Fruit fly (Drosophila melanogaster) whole organism, embryonic: ENCODE results near the gene f-cup.

Experiments used
- Adf1 ChIP-seq: fragments of 200-800 bp; sonication (Bioruptor generic); IDR thresholded peaks from 2 replicates; pipeline ENCODE4 v1.3.6; 2022; ENCODE audit warnings: missing biosample characterization, missing genetic modification characterization
- Atf6 ChIP-seq: fragments of 200-800 bp; sonication (Bioruptor generic); IDR thresholded peaks from 2 replicates; pipeline ENCODE4 v1.3.6; 2022; ENCODE audit warnings: missing biosample characterization, missing genetic modification characterization
- BEAF-32 ChIP-seq: fragments of 200-800 bp; sonication (Bioruptor generic); optimal IDR thresholded peaks from 3 replicates; lab custom pipeline; 2017; ENCODE audit warnings: missing biosample characterization, missing genetic modification characterization, mild to moderate bottlenecking, moderate library complexity, missing genetic modification reagents
- CG10147 ChIP-seq: fragments of 200-800 bp; sonication (Bioruptor generic); optimal IDR thresholded peaks from 2 replicates; lab custom pipeline; 2019; ENCODE audit warnings: missing biosample characterization, mild to moderate bottlenecking, missing genetic modification characterization, moderate library complexity
- CG10654 ChIP-seq: fragments of 200-800 bp; sonication (Bioruptor generic); optimal IDR thresholded peaks from 2 replicates; lab custom pipeline; 2016; ENCODE audit warnings: missing biosample characterization, missing genetic modification characterization
- CG11093 ChIP-seq: fragments of 200-800 bp; sonication (Bioruptor generic); IDR thresholded peaks from 3 replicates; pipeline ENCODE4 v1.3.6; 2022; ENCODE audit warnings: missing biosample characterization, missing genetic modification characterization
- CG11723 ChIP-seq: fragments of 200-800 bp; sonication (Bioruptor generic); optimal IDR thresholded peaks from 2 replicates; lab custom pipeline; 2017; ENCODE audit warnings: missing biosample characterization, mild to moderate bottlenecking, missing genetic modification characterization
- CG1602 ChIP-seq: fragments of 200-800 bp; sonication (Bioruptor generic); optimal IDR thresholded peaks from 3 replicates; lab custom pipeline; 2016; ENCODE audit warnings: missing biosample characterization, missing genetic modification characterization
- CG17359 ChIP-seq: fragments of 200-800 bp; sonication (Bioruptor generic); optimal IDR thresholded peaks from 3 replicates; lab custom pipeline; 2018; ENCODE audit warnings: missing biosample characterization, mild to moderate bottlenecking, missing genetic modification characterization, moderate library complexity
- CG17361 ChIP-seq: fragments of 200-800 bp; sonication (Bioruptor generic); IDR thresholded peaks from 3 replicates; pipeline ENCODE4 v1.3.6; 2022; ENCODE audit warnings: missing biosample characterization, missing genetic modification characterization
- CG18011 ChIP-seq: fragments of 200-800 bp; sonication (Bioruptor generic); optimal IDR thresholded peaks from 2 replicates; lab custom pipeline; 2017; ENCODE audit warnings: missing biosample characterization, missing genetic modification characterization, mild to moderate bottlenecking, moderate library complexity, missing genotype
- CG18619 ChIP-seq: fragments of 200-800 bp; sonication (Bioruptor generic); optimal IDR thresholded peaks from 3 replicates; lab custom pipeline; 2017; ENCODE audit warnings: missing biosample characterization, mild to moderate bottlenecking, missing genetic modification characterization
- CG18764 ChIP-seq: fragments of 200-800 bp; sonication (Bioruptor generic); optimal IDR thresholded peaks from 3 replicates; lab custom pipeline; 2016; ENCODE audit warnings: missing biosample characterization, missing genetic modification characterization
- CG30020 ChIP-seq: fragments of 200-800 bp; optimal IDR thresholded peaks from 2 replicates; lab custom pipeline; 2019; ENCODE audit warnings: missing biosample characterization, mild to moderate bottlenecking, missing genetic modification characterization, moderate library complexity
- CG3065 ChIP-seq: fragments of 200-800 bp; sonication (Bioruptor generic); optimal IDR thresholded peaks from 2 replicates; lab custom pipeline; 2016; ENCODE audit warnings: missing biosample characterization, missing genetic modification characterization
- CG33557 ChIP-seq: fragments of 200-800 bp; sonication (Bioruptor generic); optimal IDR thresholded peaks from 2 replicates; lab custom pipeline; 2019; ENCODE audit warnings: missing biosample characterization, mild to moderate bottlenecking, missing genetic modification characterization, moderate library complexity
- CG34224 ChIP-seq: fragments of 200-800 bp; sonication (Bioruptor generic); IDR thresholded peaks from 3 replicates; pipeline ENCODE4 v1.3.6; 2022; ENCODE audit warnings: missing biosample characterization, missing genetic modification characterization; ENCODE audit not compliant: partially characterized antibody
- CG4730 ChIP-seq: fragments of 200-800 bp; sonication (Bioruptor generic); IDR thresholded peaks from 2 replicates; pipeline ENCODE4 v1.3.6; 2022; ENCODE audit warnings: missing biosample characterization, missing genetic modification characterization
- CG5180 ChIP-seq: fragments of 200-800 bp; sonication (Bioruptor generic); optimal IDR thresholded peaks from 3 replicates; lab custom pipeline; 2017; ENCODE audit warnings: missing biosample characterization, missing genetic modification characterization, mild to moderate bottlenecking, moderate library complexity, missing genetic modification reagents
- CG6272 ChIP-seq: fragments of 200-800 bp; sonication (Bioruptor generic); IDR thresholded peaks from 2 replicates; pipeline ENCODE4 v1.3.6; 2022; ENCODE audit warnings: missing biosample characterization, missing genetic modification characterization
- CG7372 ChIP-seq: fragments of 200-800 bp; sonication (Bioruptor generic); IDR thresholded peaks from 2 replicates; pipeline ENCODE4 v1.3.6; 2022; ENCODE audit warnings: missing biosample characterization, missing genetic modification characterization
- CG7987 ChIP-seq: fragments of 200-800 bp; sonication (Bioruptor generic); optimal IDR thresholded peaks from 2 replicates; lab custom pipeline; 2018; ENCODE audit warnings: missing biosample characterization, mild to moderate bottlenecking, missing genetic modification characterization, moderate library complexity
- Ets65A ChIP-seq: fragments of 200-800 bp; sonication (Bioruptor generic); peaks from one replicate; lab custom pipeline; 2016; ENCODE audit warnings: missing biosample characterization, missing genetic modification characterization
- Fer2 ChIP-seq: fragments of 200-800 bp; sonication (Bioruptor generic); optimal IDR thresholded peaks from 2 replicates; lab custom pipeline; 2018; ENCODE audit warnings: missing biosample characterization, mild to moderate bottlenecking, missing genetic modification characterization, moderate library complexity
- HLH3B ChIP-seq: fragments of 200-800 bp; sonication (Bioruptor generic); IDR thresholded peaks from 2 replicates; pipeline ENCODE4 v1.3.6; 2022; ENCODE audit warnings: missing biosample characterization, missing genetic modification characterization
- HmgD ChIP-seq: fragments of 200-800 bp; sonication (Bioruptor generic); optimal IDR thresholded peaks from 3 replicates; lab custom pipeline; 2016; ENCODE audit warnings: missing biosample characterization, missing genetic modification characterization
- Hr39 ChIP-seq: fragments of >200 bp; optimal IDR thresholded peaks from 2 replicates; lab custom pipeline; 2017
- Max ChIP-seq: fragments of 200-800 bp; sonication (Bioruptor generic); optimal IDR thresholded peaks from 2 replicates; lab custom pipeline; 2016; ENCODE audit warnings: missing biosample characterization, mild to moderate bottlenecking, missing genetic modification characterization
- Mes4 ChIP-seq: fragments of 200-800 bp; sonication (Bioruptor generic); optimal IDR thresholded peaks from 2 replicates; lab custom pipeline; 2016; ENCODE audit warnings: missing biosample characterization, missing genetic modification characterization
- Spps ChIP-seq: fragments of 200-800 bp; sonication (Bioruptor generic); optimal IDR thresholded peaks from 2 replicates; lab custom pipeline; 2018; ENCODE audit warnings: missing biosample characterization, mild to moderate bottlenecking, missing genetic modification characterization
- Sry-β ChIP-seq: fragments of 200-800 bp; sonication (Bioruptor generic); optimal IDR thresholded peaks from 2 replicates; lab custom pipeline; 2018; ENCODE audit warnings: missing biosample characterization, mild to moderate bottlenecking, missing genetic modification characterization, moderate library complexity
- YL-1 ChIP-seq: fragments of 200-800 bp; sonication (Bioruptor generic); optimal IDR thresholded peaks from 3 replicates; lab custom pipeline; 2017; ENCODE audit warnings: missing biosample characterization, mild to moderate bottlenecking, missing genetic modification characterization
- aop ChIP-seq: fragments of 200-800 bp; sonication (Bioruptor generic); IDR thresholded peaks from 2 replicates; pipeline ENCODE4 v1.3.6; 2022; ENCODE audit warnings: missing biosample characterization, missing genetic modification characterization
- ara ChIP-seq: fragments of 200-800 bp; sonication (Bioruptor generic); IDR thresholded peaks from 2 replicates; pipeline ENCODE4 v1.3.6; 2022; ENCODE audit warnings: missing biosample characterization, missing genetic modification characterization
- bowl ChIP-seq: fragments of 200-800 bp; sonication (Bioruptor generic); IDR thresholded peaks from 2 replicates; pipeline ENCODE4 v1.3.6; 2022; ENCODE audit warnings: missing biosample characterization, missing genetic modification characterization
- cas ChIP-seq: fragments of 200-800 bp; sonication (Bioruptor generic); IDR thresholded peaks from 2 replicates; pipeline ENCODE4 v1.3.6; 2022; ENCODE audit warnings: missing biosample characterization, missing genetic modification characterization
- caup ChIP-seq: fragments of 200-800 bp; sonication (Bioruptor generic); optimal IDR thresholded peaks from 3 replicates; lab custom pipeline; 2017; ENCODE audit warnings: missing biosample characterization, mild to moderate bottlenecking, missing genetic modification characterization, moderate library complexity; ENCODE audit not compliant: severe bottlenecking
- cg ChIP-seq: fragments of 200-800 bp; sonication (Bioruptor generic); optimal IDR thresholded peaks from 3 replicates; lab custom pipeline; 2019; ENCODE audit warnings: missing biosample characterization, mild to moderate bottlenecking, missing genetic modification characterization, moderate library complexity
- crc ChIP-seq: fragments of 200-800 bp; sonication (Bioruptor generic); optimal IDR thresholded peaks from 2 replicates; lab custom pipeline; 2016; ENCODE audit warnings: missing biosample characterization, missing genetic modification characterization
- da ChIP-seq: fragments of 200-800 bp; sonication (Bioruptor generic); optimal IDR thresholded peaks from 2 replicates; lab custom pipeline; 2016; ENCODE audit warnings: missing biosample characterization, missing genetic modification characterization
- dmrt99B ChIP-seq: fragments of 200-800 bp; sonication (Bioruptor generic); optimal IDR thresholded peaks from 2 replicates; lab custom pipeline; 2018; ENCODE audit warnings: missing biosample characterization, mild to moderate bottlenecking, missing genetic modification characterization, moderate library complexity
- ems ChIP-seq: fragments of 200-800 bp; sonication (Bioruptor generic); optimal IDR thresholded peaks from 3 replicates; lab custom pipeline; 2016; ENCODE audit warnings: missing biosample characterization, missing genetic modification characterization
- fd102C ChIP-seq: fragments of 200-800 bp; sonication (Bioruptor generic); optimal IDR thresholded peaks from 2 replicates; lab custom pipeline; 2018; ENCODE audit warnings: missing biosample characterization, mild to moderate bottlenecking, missing genetic modification characterization, moderate library complexity
- gcm ChIP-seq: fragments of 200-800 bp; sonication (Bioruptor generic); optimal IDR thresholded peaks from 2 replicates; lab custom pipeline; 2019; ENCODE audit warnings: missing biosample characterization, mild to moderate bottlenecking, missing genetic modification characterization, moderate library complexity
- hb ChIP-seq: fragments of 200-800 bp; sonication (Bioruptor generic); IDR thresholded peaks from 3 replicates; pipeline ENCODE4 v1.3.6; 2022; ENCODE audit warnings: missing biosample characterization, missing genetic modification characterization; ENCODE audit not compliant: partially characterized antibody
- jing ChIP-seq: fragments of 200-800 bp; sonication (Bioruptor generic); optimal IDR thresholded peaks from 2 replicates; lab custom pipeline; 2018; ENCODE audit warnings: missing biosample characterization, mild to moderate bottlenecking, missing genetic modification characterization
- kah ChIP-seq: fragments of 200-800 bp; sonication (Bioruptor generic); optimal IDR thresholded peaks from 2 replicates; lab custom pipeline; 2018; ENCODE audit warnings: missing biosample characterization, mild to moderate bottlenecking, missing genetic modification characterization
- lmd ChIP-seq: fragments of 200-800 bp; sonication (Bioruptor generic); IDR thresholded peaks from 2 replicates; pipeline ENCODE4 v1.3.6; 2022; ENCODE audit warnings: missing biosample characterization, missing genetic modification characterization
- pho ChIP-seq: fragments of 200-800 bp; sonication (Bioruptor generic); optimal IDR thresholded peaks from 2 replicates; lab custom pipeline; 2016; ENCODE audit warnings: missing biosample characterization, missing genetic modification characterization
- phol ChIP-seq: fragments of 200-800 bp; sonication (Bioruptor generic); optimal IDR thresholded peaks from 3 replicates; lab custom pipeline; 2018; ENCODE audit warnings: missing biosample characterization, mild to moderate bottlenecking, missing genetic modification characterization, moderate library complexity
- tx ChIP-seq: fragments of 200-800 bp; sonication (Bioruptor generic); optimal IDR thresholded peaks from 2 replicates; lab custom pipeline; 2016; ENCODE audit warnings: missing biosample characterization, missing genetic modification characterization
- z ChIP-seq: fragments of 200-800 bp; sonication (Bioruptor generic); IDR thresholded peaks from 3 replicates; pipeline ENCODE4 v1.3.6; 2022; ENCODE audit warnings: missing biosample characterization, missing genetic modification characterization

f-cup gene

DNA sequence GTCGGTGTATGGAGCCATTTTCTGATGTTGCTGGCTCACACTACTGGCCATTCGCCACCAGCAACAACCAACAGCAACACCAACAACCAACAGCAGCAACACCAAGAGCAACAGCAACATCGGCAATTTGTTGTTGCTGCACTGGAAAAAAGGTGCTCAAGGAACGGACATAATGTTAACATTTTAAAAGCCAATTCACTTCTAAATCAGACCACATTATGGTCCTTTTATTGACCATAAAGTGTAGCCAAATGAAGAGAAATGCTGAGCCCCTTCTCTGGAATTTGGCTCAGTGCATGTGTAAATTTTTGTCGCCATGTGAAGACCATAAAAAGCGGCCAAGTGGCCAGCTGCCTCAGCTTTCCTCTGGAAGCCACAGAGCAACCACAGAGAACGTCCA, 16.2 kb upstream of the f-cup start (continued):
- 0 out of 2 replicates have a peak, but pooled peaks have one; percentile 29 for TF ChIP-seq CG7372 (GFP tag; lab: Robert Waterston, UW)
- no peak for TF ChIP-seq CG7987 (GFP tag; lab: Kevin White, UChicago)
- TF ChIP-seq CG17361 = no peak
- no peak for TF ChIP-seq Sry-β (GFP tag; lab: Kevin White, UChicago)
- TF ChIP-seq fd102C (GFP tag; lab: Kevin White, UChicago) = no peak
- no peak for TF ChIP-seq z (GFP tag; lab: Robert Waterston, UW)
- TF ChIP-seq tx (GFP tag; lab: Kevin White, UChicago) = no peak
- TF ChIP-seq bowl (GFP tag; lab: Robert Waterston, UW) = no peak
- peak; percentile 34; the same call in 1 of the 2 replicates for TF ChIP-seq lmd (GFP tag; lab: Robert Waterston, UW)
- TF ChIP-seq Mes4 = no peak
- no peak for TF ChIP-seq CG5180
- TF ChIP-seq cas (GFP tag; lab: Robert Waterston, UW) = no peak
- TF ChIP-seq BEAF-32 (GFP tag; lab: Kevin White, UChicago) = no peak
- TF ChIP-seq HLH3B (GFP tag; lab: Robert Waterston, UW) = peak; percentile 60
- TF ChIP-seq Adf1 (GFP tag; lab: Robert Waterston, UW) = no peak
- TF ChIP-seq CG4730 (GFP tag; lab: Robert Waterston, UW) = no peak
- no peak for TF ChIP-seq CG6272
- no peak for TF ChIP-seq CG30020 (tag; lab: Kevin White, UChicago)
- TF ChIP-seq da (GFP tag; lab: Kevin White, UChicago) = no peak
- no peak for TF ChIP-seq Max (GFP tag; lab: Kevin White, UChicago)
- TF ChIP-seq CG3065 = no peak
- TF ChIP-seq CG18011 = no peak
- TF ChIP-seq crc (GFP tag; lab: Kevin White, UChicago) = no peak
- TF ChIP-seq HmgD (GFP tag; lab: Kevin White, UChicago) = no peak
- no peak for TF ChIP-seq Fer2 (tag; lab: Kevin White, UChicago)
- TF ChIP-seq dmrt99B = peak; percentile 22
- TF ChIP-seq CG10147 (GFP tag; lab: Kevin White, UChicago) = no peak
- TF ChIP-seq CG11093 (GFP tag; lab: Robert Waterston, UW) = no peak
- no peak for TF ChIP-seq kah
- no peak for TF ChIP-seq phol (tag; lab: Kevin White, UChicago)
- TF ChIP-seq Atf6 (GFP tag; lab: Robert Waterston, UW) = no peak
- TF ChIP-seq Spps (tag; lab: Kevin White, UChicago) = no peak
- TF ChIP-seq ems (GFP tag; lab: Kevin White, UChicago) = no peak
- TF ChIP-seq caup (GFP tag; lab: Kevin White, UChicago) = no peak
- no peak for TF ChIP-seq Ets65A (GFP tag; lab: Kevin White, UChicago)
- no peak for TF ChIP-seq CG34224 (GFP tag; lab: Robert Waterston, UW)
- no peak for TF ChIP-seq jing (GFP tag; lab: Kevin White, UChicago)
- no peak for TF ChIP-seq CG18619 (GFP tag; lab: Kevin White, UChicago)
- no peak for TF ChIP-seq Hr39 (lab: Kevin White, UChicago)
- TF ChIP-seq CG18764 (GFP tag; lab: Kevin White, UChicago) = no peak
- TF ChIP-seq YL-1 (GFP tag; lab: Kevin White, UChicago) = no peak
- TF ChIP-seq cg (GFP tag; lab: Kevin White, UChicago) = no peak
- no peak for TF ChIP-seq CG1602 (GFP tag; lab: Kevin White, UChicago)
- TF ChIP-seq CG11723 (GFP tag; lab: Kevin White, UChicago) = no peak
- TF ChIP-seq ara (GFP tag; lab: Robert Waterston, UW) = no peak
- no peak for TF ChIP-seq CG10654 (GFP tag; lab: Kevin White, UChicago)
- peak; percentile 21; the same call in 1 of the 2 replicates for TF ChIP-seq aop (GFP tag; lab: Robert Waterston, UW)
- TF ChIP-seq hb (GFP tag; lab: Robert Waterston, UW) = no peak
- TF ChIP-seq gcm (GFP tag; lab: Kevin White, UChicago) = no peak
- no peak for TF ChIP-seq pho (GFP tag; lab: Kevin White, UChicago)
- TF ChIP-seq CG17359 (tag; lab: Kevin White, UChicago) = peak; percentile 35
- no peak for TF ChIP-seq CG33557 (GFP tag; lab: Kevin White, UChicago)
